Fruit fly (Drosophila melanogaster) whole organism, embryonic: Measurements from ENCODE around the gene Art9.

Source experiments
- Aef1 ChIP-seq: fragments of 200-800 bp; sonication (Bioruptor generic); IDR thresholded peaks from 3 replicates; pipeline ENCODE4 v1.3.6; 2022; ENCODE audit warnings: missing biosample characterization, missing genetic modification characterization
- Asciz ChIP-seq: fragments of 200-800 bp; sonication (Bioruptor generic); optimal IDR thresholded peaks from 2 replicates; lab custom pipeline; 2017; ENCODE audit warnings: missing biosample characterization, mild to moderate bottlenecking, missing genetic modification characterization, missing genetic modification reagents
- CG10543 ChIP-seq: fragments of 200-800 bp; sonication (Bioruptor generic); optimal IDR thresholded peaks from 3 replicates; lab custom pipeline; 2017; ENCODE audit warnings: missing biosample characterization, mild to moderate bottlenecking, missing genetic modification characterization, moderate library complexity
- CG10565 ChIP-seq: fragments of 200-800 bp; sonication (Bioruptor generic); optimal IDR thresholded peaks from 3 replicates; lab custom pipeline; 2016; ENCODE audit warnings: missing biosample characterization, mild to moderate bottlenecking, missing genetic modification characterization
- CG11247 ChIP-seq: fragments of 200-800 bp; sonication (Bioruptor generic); IDR thresholded peaks from 2 replicates; pipeline ENCODE4 v1.3.6; 2022; ENCODE audit warnings: missing biosample characterization, missing genetic modification characterization
- CG12104 ChIP-seq: fragments of 200-800 bp; sonication (Bioruptor generic); optimal IDR thresholded peaks from 3 replicates; lab custom pipeline; 2016; ENCODE audit warnings: missing biosample characterization, missing genetic modification characterization
- CG13287 ChIP-seq: fragments of 200-800 bp; sonication (Bioruptor generic); IDR thresholded peaks from 2 replicates; pipeline ENCODE4 v1.3.6; 2022; ENCODE audit warnings: missing biosample characterization, missing genetic modification characterization; ENCODE audit not compliant: partially characterized antibody
- CG15011 ChIP-seq: fragments of 200-800 bp; sonication (Bioruptor generic); optimal IDR thresholded peaks from 3 replicates; lab custom pipeline; 2018; ENCODE audit warnings: missing biosample characterization, mild to moderate bottlenecking, missing genetic modification characterization
- CG1603 ChIP-seq: fragments of 200-800 bp; sonication (Bioruptor generic); optimal IDR thresholded peaks from 2 replicates; lab custom pipeline; 2019; ENCODE audit warnings: missing biosample characterization, mild to moderate bottlenecking, missing genetic modification characterization, moderate library complexity
- CG17186 ChIP-seq: fragments of 200-800 bp; sonication (Bioruptor generic); optimal IDR thresholded peaks from 3 replicates; lab custom pipeline; 2017; ENCODE audit warnings: missing biosample characterization, missing genetic modification reagents, missing genetic modification characterization
- CG17568 ChIP-seq: fragments of 200-800 bp; sonication (Bioruptor generic); optimal IDR thresholded peaks from 2 replicates; lab custom pipeline; 2018; ENCODE audit warnings: missing biosample characterization, mild to moderate bottlenecking, missing genetic modification characterization, moderate library complexity
- CG17802 ChIP-seq: fragments of 200-800 bp; sonication (Bioruptor generic); optimal IDR thresholded peaks from 2 replicates; lab custom pipeline; 2018; ENCODE audit warnings: missing biosample characterization, mild to moderate bottlenecking, missing genetic modification characterization, moderate library complexity
- CG17829 ChIP-seq: fragments of 200-800 bp; optimal IDR thresholded peaks from 2 replicates; lab custom pipeline; 2019; ENCODE audit warnings: missing biosample characterization, mild to moderate bottlenecking, missing genetic modification characterization, moderate library complexity
- CG18619 ChIP-seq: fragments of 200-800 bp; sonication (Bioruptor generic); optimal IDR thresholded peaks from 3 replicates; lab custom pipeline; 2017; ENCODE audit warnings: missing biosample characterization, mild to moderate bottlenecking, missing genetic modification characterization
- CG2116 ChIP-seq: fragments of 200-800 bp; sonication (Bioruptor generic); optimal IDR thresholded peaks from 3 replicates; lab custom pipeline; 2018; ENCODE audit warnings: missing biosample characterization, mild to moderate bottlenecking, missing genetic modification characterization
- CG30403 ChIP-seq: fragments of 200-800 bp; sonication (Bioruptor generic); optimal IDR thresholded peaks from 3 replicates; lab custom pipeline; 2016; ENCODE audit warnings: missing biosample characterization, missing genetic modification characterization
- CG3847 ChIP-seq: fragments of 200-800 bp; sonication (Bioruptor generic); IDR thresholded peaks from 2 replicates; pipeline ENCODE4 v1.3.6; 2022; ENCODE audit warnings: missing biosample characterization, missing genetic modification characterization
- CG3995 ChIP-seq: fragments of 200-800 bp; sonication (Bioruptor generic); optimal IDR thresholded peaks from 3 replicates; lab custom pipeline; 2016; ENCODE audit warnings: missing biosample characterization, missing genetic modification characterization
- CG4424 ChIP-seq: fragments of 200-800 bp; sonication (Bioruptor generic); optimal IDR thresholded peaks from 3 replicates; lab custom pipeline; 2016; ENCODE audit warnings: missing biosample characterization, missing genetic modification characterization
- CG7357 ChIP-seq: fragments of 200-800 bp; sonication (Bioruptor generic); IDR thresholded peaks from 3 replicates; pipeline ENCODE4 v1.3.6; 2022; ENCODE audit warnings: missing biosample characterization, missing genetic modification characterization
- Drgx ChIP-seq: fragments of 200-800 bp; sonication (Bioruptor generic); IDR thresholded peaks from 2 replicates; pipeline ENCODE4 v1.3.6; 2022; ENCODE audit warnings: missing biosample characterization, missing genetic modification characterization
- Ets65A ChIP-seq: fragments of 200-800 bp; sonication (Bioruptor generic); peaks from one replicate; lab custom pipeline; 2016; ENCODE audit warnings: missing biosample characterization, missing genetic modification characterization
- GATAe ChIP-seq: fragments of 200-800 bp; sonication (Bioruptor generic); conservative IDR thresholded peaks from 2 replicates; pipeline ENCODE4 v1.3.6; 2022; ENCODE audit warnings: missing biosample characterization, missing genetic modification characterization
- HHEX ChIP-seq: fragments of 200-800 bp; sonication (Bioruptor generic); optimal IDR thresholded peaks from 3 replicates; lab custom pipeline; 2017; ENCODE audit warnings: missing biosample characterization, mild to moderate bottlenecking, missing genetic modification characterization, missing genetic modification reagents
- Mes4 ChIP-seq: fragments of 200-800 bp; sonication (Bioruptor generic); optimal IDR thresholded peaks from 2 replicates; lab custom pipeline; 2016; ENCODE audit warnings: missing biosample characterization, missing genetic modification characterization
- Poxn ChIP-seq: fragments of 200-800 bp; sonication (Bioruptor generic); IDR thresholded peaks from 2 replicates; pipeline ENCODE4 v1.3.6; 2022; ENCODE audit warnings: missing biosample characterization, missing genetic modification characterization
- Rx ChIP-seq: fragments of 200-800 bp; sonication (Bioruptor generic); IDR thresholded peaks from 2 replicates; pipeline ENCODE4 v1.3.6; 2022; ENCODE audit warnings: missing biosample characterization, missing genetic modification characterization
- ara ChIP-seq: fragments of 200-800 bp; sonication (Bioruptor generic); IDR thresholded peaks from 2 replicates; pipeline ENCODE4 v1.3.6; 2022; ENCODE audit warnings: missing biosample characterization, missing genetic modification characterization
- bowl ChIP-seq: fragments of 200-800 bp; sonication (Bioruptor generic); IDR thresholded peaks from 2 replicates; pipeline ENCODE4 v1.3.6; 2022; ENCODE audit warnings: missing biosample characterization, missing genetic modification characterization
- cato ChIP-seq: fragments of 200-800 bp; sonication (Bioruptor generic); optimal IDR thresholded peaks from 2 replicates; lab custom pipeline; 2016; ENCODE audit warnings: missing biosample characterization, missing genetic modification characterization, borderline replicate concordance
- gem ChIP-seq: fragments of 200-800 bp; sonication (Bioruptor generic); optimal IDR thresholded peaks from 2 replicates; lab custom pipeline; 2019; ENCODE audit warnings: missing biosample characterization, mild to moderate bottlenecking, missing genetic modification characterization, moderate library complexity
- gro ChIP-seq: fragments of 200-800 bp; sonication (Bioruptor generic); optimal IDR thresholded peaks from 2 replicates; lab custom pipeline; 2016; ENCODE audit warnings: missing biosample characterization, missing genetic modification characterization
- hkb ChIP-seq, 2 experiments: fragments of 200-800 bp in 1 of 2; fragments of >200 bp in 1 of 2; sonication (Bioruptor generic) in 1 of 2; IDR thresholded peaks in 1 of 2; optimal IDR thresholded peaks in 1 of 2; 2 replicates each; pipeline versions ENCODE4 v1.3.6 to Lab custom; 2017 to 2022; ENCODE audit warnings: missing biosample characterization in 1 of 2, missing genetic modification characterization in 1 of 2
- lmd ChIP-seq: fragments of 200-800 bp; sonication (Bioruptor generic); IDR thresholded peaks from 2 replicates; pipeline ENCODE4 v1.3.6; 2022; ENCODE audit warnings: missing biosample characterization, missing genetic modification characterization
- pnt ChIP-seq: fragments of 200-800 bp; sonication (Bioruptor generic); optimal IDR thresholded peaks from 3 replicates; lab custom pipeline; 2016; ENCODE audit warnings: missing biosample characterization, missing genetic modification characterization
- pros ChIP-seq: fragments of 200-800 bp; sonication (Bioruptor generic); optimal IDR thresholded peaks from 3 replicates; lab custom pipeline; 2019; ENCODE audit warnings: missing biosample characterization, mild to moderate bottlenecking, missing genetic modification characterization, moderate library complexity
- row ChIP-seq: fragments of 200-800 bp; sonication (Bioruptor generic); IDR thresholded peaks from 3 replicates; pipeline ENCODE4 v1.3.6; 2022; ENCODE audit warnings: missing biosample characterization, missing genetic modification characterization
- run ChIP-seq: fragments of 200-800 bp; sonication (Bioruptor generic); optimal IDR thresholded peaks from 3 replicates; lab custom pipeline; 2018; ENCODE audit warnings: missing biosample characterization, mild to moderate bottlenecking, missing genetic modification characterization
- seq ChIP-seq: fragments of 200-800 bp; sonication (Bioruptor generic); IDR thresholded peaks from 2 replicates; pipeline ENCODE4 v1.3.6; 2022; ENCODE audit warnings: missing biosample characterization, missing genetic modification characterization
- sim ChIP-seq: fragments of 200-800 bp; sonication (Bioruptor generic); IDR thresholded peaks from 2 replicates; pipeline ENCODE4 v1.3.6; 2022; ENCODE audit warnings: missing biosample characterization, missing genetic modification characterization
- sna ChIP-seq: fragments of 200-800 bp; sonication (Bioruptor generic); IDR thresholded peaks from 2 replicates; pipeline ENCODE4 v1.3.6; 2022; ENCODE audit warnings: missing biosample characterization, missing genetic modification characterization; ENCODE audit not compliant: partially characterized antibody
- so ChIP-seq: fragments of 200-800 bp; sonication (Bioruptor generic); IDR thresholded peaks from 3 replicates; pipeline ENCODE4 v1.3.6; 2022; ENCODE audit warnings: missing biosample characterization, missing genetic modification characterization
- tap ChIP-seq: fragments of 200-800 bp; optimal IDR thresholded peaks from 3 replicates; lab custom pipeline; 2019; ENCODE audit warnings: missing biosample characterization, mild to moderate bottlenecking, missing genetic modification characterization, moderate library complexity
- toy ChIP-seq: fragments of 200-800 bp; sonication (Bioruptor generic); IDR thresholded peaks from 2 replicates; pipeline ENCODE4 v1.3.6; 2022; ENCODE audit warnings: missing biosample characterization, missing genetic modification characterization
- twi ChIP-seq: fragments of 200-800 bp; optimal IDR thresholded peaks from 2 replicates; lab custom pipeline; 2019; ENCODE audit warnings: missing biosample characterization, mild to moderate bottlenecking, missing genetic modification characterization, moderate library complexity
- vvl ChIP-seq: fragments of 200-800 bp; sonication (Bioruptor generic); IDR thresholded peaks from 2 replicates; pipeline ENCODE4 v1.3.6; 2022; ENCODE audit warnings: missing biosample characterization, missing genetic modification characterization
- zen2 ChIP-seq: fragments of 200-800 bp; sonication (Bioruptor generic); IDR thresholded peaks from 3 replicates; pipeline ENCODE4 v1.3.6; 2022; ENCODE audit warnings: missing biosample characterization, missing genetic modification characterization; ENCODE audit not compliant: partially characterized antibody
- zfh1 ChIP-seq: fragments of 200-800 bp; sonication (Bioruptor generic); IDR thresholded peaks from 3 replicates; pipeline ENCODE4 v1.3.6; 2022; ENCODE audit warnings: missing biosample characterization, missing genetic modification characterization

Art9 gene

DNA sequence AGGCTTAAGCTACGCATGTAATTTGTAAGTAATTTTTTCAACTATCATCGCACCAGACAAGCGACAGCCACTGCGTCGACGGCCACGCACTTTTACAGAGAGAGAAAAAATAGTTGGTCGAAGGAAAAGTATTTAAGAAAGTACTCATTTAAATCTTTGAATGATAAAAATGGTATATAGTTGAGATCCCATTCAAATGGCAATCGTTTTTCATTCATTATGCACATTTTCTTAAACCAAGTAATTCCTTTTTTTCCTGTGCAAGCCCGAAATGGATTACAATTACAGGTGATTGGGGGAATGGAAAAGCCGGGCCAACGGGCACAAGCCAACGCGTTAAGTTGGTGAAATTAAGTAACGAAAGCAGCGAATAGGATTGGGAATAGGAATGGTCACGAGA, 9.0 kb upstream of the Art9 start (continued):
- TF ChIP-seq pros (no peak), pnt (peak; percentile 21), lmd (GFP tag; lab: Robert Waterston, UW) (no peak; the same call in 1 of the 2 replicates), CG13287 (GFP tag; lab: Robert Waterston, UW) (no peak), tap (tag; lab: Kevin White, UChicago) (no peak), toy (GFP tag; lab: Robert Waterston, UW) (no peak), CG10543 (GFP tag; lab: Kevin White, UChicago) (no peak), ara (0 out of 2 replicates have a peak, but pooled peaks have one; percentile 32), gem (no peak), CG15011 (no peak), sna (GFP tag; lab: Robert Waterston, UW) (no peak), Ets65A (GFP tag; lab: Kevin White, UChicago) (no peak), CG3995 (GFP tag; lab: Kevin White, UChicago) (no peak), GATAe (no peak), CG18619 (GFP tag; lab: Kevin White, UChicago) (no peak), Rx (GFP tag; lab: Robert Waterston, UW) (no peak), row (GFP tag; lab: Robert Waterston, UW) (no peak), so (GFP tag; lab: Robert Waterston, UW) (no peak), CG11247 (GFP tag; lab: Robert Waterston, UW) (no peak), CG2116 (no peak), Poxn (no peak), Mes4 (GFP tag; lab: Kevin White, UChicago) (no peak), Asciz (GFP tag; lab: Kevin White, UChicago) (peak; percentile 13), CG1603 (peak; percentile 60), CG10565 (GFP tag; lab: Kevin White, UChicago) (no peak), twi (no peak), sim (GFP tag; lab: Robert Waterston, UW) (no peak), CG7357 (GFP tag; lab: Robert Waterston, UW) (0 out of 3 replicates have a peak, but pooled peaks have one; percentile 17), CG12104 (GFP tag; lab: Kevin White, UChicago) (no peak), gro (GFP tag; lab: Kevin White, UChicago) (no peak), CG17829 (tag; lab: Kevin White, UChicago) (no peak), cato (GFP tag; lab: Kevin White, UChicago) (no peak), Drgx (GFP tag; lab: Robert Waterston, UW) (peak; percentile 74), CG30403 (GFP tag; lab: Kevin White, UChicago) (no peak), zen2 (GFP tag; lab: Robert Waterston, UW) (no peak), seq (GFP tag; lab: Robert Waterston, UW) (no peak), CG17568 (GFP tag; lab: Kevin White, UChicago) (no peak), CG3847 (GFP tag; lab: Robert Waterston, UW) (no peak), CG4424 (GFP tag; lab: Kevin White, UChicago) (no peak), zfh1 (GFP tag; lab: Robert Waterston, UW) (0 out of 3 replicates have a peak, but pooled peaks have one; percentile 25), vvl (0 out of 2 replicates have a peak, but pooled peaks have one; percentile 54), HHEX (GFP tag; lab: Kevin White, UChicago) (no peak), run (tag; lab: Kevin White, UChicago) (no peak), Aef1 (no peak), CG17802 (tag; lab: Kevin White, UChicago) (no peak), bowl (no peak), hkb (optimal IDR thresholded peaks at IDR 0.05; lab: Kevin White, UChicago) (no peak), hkb (GFP tag; IDR thresholded peaks at IDR 0.05; lab: Robert Waterston, UW) (no peak), CG17186 (GFP tag; lab: Kevin White, UChicago) (no peak)
- TF ChIP-seq, all 482 proteins: peak for 62
